Fruit fly (Drosophila melanogaster): ENCODE results near the gene betaggt-I.

- TF ChIP-seq vri (GFP tag; optimal IDR thresholded peaks at IDR 0.05), result no peak
- TF ChIP-seq CG11294 (GFP tag; IDR thresholded peaks at IDR 0.05), result peak; percentile 66
- peak; percentile 59 for TF ChIP-seq svp (GFP tag)
- no peak for TF ChIP-seq fd59A (GFP tag; optimal IDR thresholded peaks at IDR 0.05)
- TF ChIP-seq CG34406 (GFP tag; optimal IDR thresholded peaks at IDR 0.05), result peak; percentile 30
- no peak for TF ChIP-seq lz (GFP tag; optimal IDR thresholded peaks at IDR 0.05)
- peak; percentile 17 for TF ChIP-seq CG16779 (tag; optimal IDR thresholded peaks at IDR 0.05)
- peak; percentile 65; the same call in 1 of the 2 replicates for TF ChIP-seq Gug (GFP tag; IDR thresholded peaks at IDR 0.05)
Observed at dm6 chr2L:4907986-4908385, 37.4 kb upstream of the betaggt-I start.
